Worm (Caenorhabditis elegans) whole organism, mixed stage, embryonic: ENCODE data around the gene tceb-3.

Experiments used
- ceh-39 ChIP-seq: fragments of 150-350 bp; optimal IDR thresholded peaks from 2 replicates; lab custom pipeline; 2014; ENCODE audit warnings: missing biosample characterization, missing genetic modification characterization
- lin-13 ChIP-seq: fragments of 150-350 bp; optimal IDR thresholded peaks from 2 replicates; lab custom pipeline; 2014; ENCODE audit warnings: missing biosample characterization, missing genetic modification characterization
- mep-1 ChIP-seq: fragments of 150-350 bp; optimal IDR thresholded peaks from 2 replicates; lab custom pipeline; 2017; ENCODE audit warnings: missing biosample characterization, missing genetic modification reagents, missing genetic modification characterization, inconsistent platforms
- nhr-12 ChIP-seq: fragments of 150-350 bp; optimal IDR thresholded peaks from 2 replicates; lab custom pipeline; 2014; ENCODE audit warnings: missing biosample characterization, missing genetic modification characterization
- nhr-237 ChIP-seq: fragments of 150-350 bp; optimal IDR thresholded peaks from 2 replicates; lab custom pipeline; 2014; ENCODE audit warnings: missing biosample characterization, missing genetic modification characterization
- nhr-28 ChIP-seq: fragments of 150-350 bp; optimal IDR thresholded peaks from 2 replicates; lab custom pipeline; 2014; ENCODE audit warnings: missing biosample characterization, missing genetic modification characterization
- pha-4 ChIP-seq: fragments of 150-350 bp; optimal IDR thresholded peaks from 2 replicates; lab custom pipeline; 2018; ENCODE audit warnings: missing biosample characterization, missing genetic modification reagents, missing genetic modification characterization
- sem-2 ChIP-seq: fragments of 200-800 bp; sonication (Bioruptor generic); optimal IDR thresholded peaks from 2 replicates; lab custom pipeline; 2018; ENCODE audit warnings: mild to moderate bottlenecking, missing genetic modification characterization, missing compliant biosample characterization
- snpc-4 ChIP-seq: fragments of 150-350 bp; optimal IDR thresholded peaks from 2 replicates; lab custom pipeline; 2014; ENCODE audit warnings: missing biosample characterization, missing genetic modification characterization
- sptf-1 ChIP-seq: sonication (generic microtip); optimal IDR thresholded peaks from 2 replicates; lab custom pipeline; 2017; ENCODE audit warnings: mild to moderate bottlenecking, missing genetic modification characterization, moderate library complexity, missing compliant biosample characterization

ce11 chrII:10894996-10895395 is 52.2 kb downstream of the tceb-3 start, which contains the start of gene sra-10:
- TF ChIP-seq sptf-1 (tag; lab: Kevin White, UChicago), result no peak
- TF ChIP-seq pha-4, result no peak
- TF ChIP-seq nhr-28 (tag; lab: Kevin White, UChicago), result no peak
- TF ChIP-seq nhr-237 (tag; lab: Kevin White, UChicago), result no peak
- TF ChIP-seq sem-2, result no peak
- no peak for TF ChIP-seq ceh-39 (tag; lab: Kevin White, UChicago)
- no peak for TF ChIP-seq nhr-12
- no peak for TF ChIP-seq mep-1
- TF ChIP-seq lin-13, result no peak
- no peak for TF ChIP-seq snpc-4 (tag; lab: Kevin White, UChicago)
